Worm (Caenorhabditis elegans) whole organism, L2 larva: ENCODE results near the gene H12D21.6.

Experiments used
- alr-1 ChIP-seq: fragments of 150-350 bp; optimal IDR thresholded peaks from 2 replicates; lab custom pipeline; 2014; ENCODE audit warnings: missing biosample characterization, missing genetic modification characterization
- aly-2 ChIP-seq: fragments of 150-350 bp; optimal IDR thresholded peaks from 2 replicates; lab custom pipeline; 2014; ENCODE audit warnings: missing biosample characterization, missing genetic modification characterization
- ama-1 ChIP-seq: fragments of 150-350 bp; optimal IDR thresholded peaks from 2 replicates; lab custom pipeline; 2018; ENCODE audit warnings: inconsistent platforms
- dmd-4 ChIP-seq: sonication (generic microtip); optimal IDR thresholded peaks from 2 replicates; lab custom pipeline; 2017; ENCODE audit warnings: missing biosample characterization, missing genetic modification characterization
- elt-3 ChIP-seq: sonication (generic microtip); optimal IDR thresholded peaks from 2 replicates; lab custom pipeline; 2017; ENCODE audit warnings: missing biosample characterization, missing genetic modification characterization
- lin-11 ChIP-seq: fragments of 150-350 bp; sonication (generic microtip); optimal IDR thresholded peaks from 2 replicates; lab custom pipeline; 2014; ENCODE audit warnings: missing biosample characterization, missing genetic modification characterization, inconsistent platforms, mixed read lengths
- lin-13 ChIP-seq: fragments of 150-350 bp; optimal IDR thresholded peaks from 2 replicates; lab custom pipeline; 2014; ENCODE audit warnings: missing biosample characterization, missing genetic modification reagents, missing genetic modification characterization
- nhr-129 ChIP-seq: fragments of 150-350 bp; optimal IDR thresholded peaks from 2 replicates; lab custom pipeline; 2014; ENCODE audit warnings: missing biosample characterization, missing genetic modification characterization
- nhr-237 ChIP-seq: fragments of 150-350 bp; optimal IDR thresholded peaks from 2 replicates; lab custom pipeline; 2014; ENCODE audit warnings: missing biosample characterization, missing genetic modification characterization
- sem-4 ChIP-seq: fragments of 150-350 bp; optimal IDR thresholded peaks from 2 replicates; lab custom pipeline; 2014; ENCODE audit warnings: missing biosample characterization, missing genetic modification reagents, missing genetic modification characterization
- snpc-4 ChIP-seq: fragments of 150-350 bp; optimal IDR thresholded peaks from 2 replicates; lab custom pipeline; 2014; ENCODE audit warnings: missing biosample characterization, missing genetic modification characterization
- unc-55 ChIP-seq: fragments of 150-350 bp; sonication (generic microtip); optimal IDR thresholded peaks from 3 replicates; lab custom pipeline; 2014; ENCODE audit warnings: missing biosample characterization, missing genetic modification reagents, missing genetic modification characterization
- unc-62 ChIP-seq: fragments of 150-350 bp; optimal IDR thresholded peaks from 2 replicates; lab custom pipeline; 2014; ENCODE audit warnings: missing biosample characterization, missing genetic modification reagents, missing genetic modification characterization
- ztf-4 ChIP-seq: fragments of 150-350 bp; optimal IDR thresholded peaks from 2 replicates; lab custom pipeline; 2014; ENCODE audit warnings: missing biosample characterization, missing genetic modification characterization

DNA sequence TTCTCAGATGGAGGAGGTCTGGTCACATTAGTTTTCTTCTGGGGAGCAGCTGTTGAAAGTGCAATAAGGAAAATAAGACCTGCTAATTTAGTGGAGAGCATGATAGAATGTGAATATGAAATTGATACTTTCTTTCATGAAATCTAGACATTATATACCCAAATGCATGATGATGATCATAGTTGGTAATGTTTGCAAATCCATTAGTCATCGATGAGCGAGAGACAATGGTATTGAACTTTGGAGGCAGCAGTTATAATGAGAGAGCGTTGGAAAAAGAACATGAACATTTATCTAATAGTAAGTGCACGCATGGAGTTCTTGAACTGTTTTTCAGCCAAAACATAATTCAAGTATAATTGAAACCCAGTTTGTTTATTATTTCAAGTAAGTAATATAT lies at the start of gene H12D21.6:
- no peak for TF ChIP-seq ama-1 (lab: Kevin White, UChicago)
- TF ChIP-seq unc-55 (GFP tag; lab: Kevin White, UChicago) = no peak
- TF ChIP-seq lin-13 (GFP tag; lab: Kevin White, UChicago) = no peak
- no peak for TF ChIP-seq aly-2 (tag; lab: Kevin White, UChicago)
- TF ChIP-seq elt-3 (tag; lab: Kevin White, UChicago) = no peak
- no peak for TF ChIP-seq ztf-4 (tag; lab: Kevin White, UChicago)
- TF ChIP-seq alr-1 (tag; lab: Kevin White, UChicago) = no peak
- TF ChIP-seq nhr-129 (tag; lab: Kevin White, UChicago) = no peak
- no peak for TF ChIP-seq unc-62 (GFP tag; lab: Kevin White, UChicago)
- no peak for TF ChIP-seq snpc-4
- TF ChIP-seq lin-11 = no peak
- TF ChIP-seq dmd-4 = no peak
- TF ChIP-seq nhr-237 (tag; lab: Kevin White, UChicago) = no peak
- no peak for TF ChIP-seq sem-4
